Worm (Caenorhabditis elegans) whole organism, early embryonic: Measurements from ENCODE around the gene F10C2.7.

Source experiments
- B0310.2 ChIP-seq: sonication (generic microtip); optimal IDR thresholded peaks from 2 replicates; lab custom pipeline; 2016; ENCODE audit warnings: mild to moderate bottlenecking, missing genetic modification characterization, missing compliant biosample characterization
- F13C5.2 ChIP-seq: sonication (generic microtip); optimal IDR thresholded peaks from 2 replicates; lab custom pipeline; 2017; ENCODE audit warnings: mild to moderate bottlenecking, missing genetic modification characterization, inconsistent platforms, missing compliant biosample characterization
- aly-1 ChIP-seq: sonication (generic microtip); optimal IDR thresholded peaks from 2 replicates; lab custom pipeline; 2016; ENCODE audit warnings: missing genetic modification characterization, missing compliant biosample characterization
- ama-1 ChIP-seq: fragments of 150-350 bp; optimal IDR thresholded peaks from 2 replicates; lab custom pipeline; 2014
- ceh-13 ChIP-seq: fragments of 200-800 bp; sonication (Bioruptor generic); optimal IDR thresholded peaks from 2 replicates; lab custom pipeline; 2018; ENCODE audit warnings: mild to moderate bottlenecking, missing genetic modification characterization, missing compliant biosample characterization
- ceh-36 ChIP-seq: sonication (generic microtip); optimal IDR thresholded peaks from 2 replicates; lab custom pipeline; 2016; ENCODE audit warnings: missing genetic modification characterization, inconsistent platforms, missing compliant biosample characterization
- ets-7 ChIP-seq: sonication (generic microtip); optimal IDR thresholded peaks from 2 replicates; lab custom pipeline; 2016; ENCODE audit warnings: missing genotype, missing genetic modification characterization, missing compliant biosample characterization
- flt-1 ChIP-seq: fragments of 200-800 bp; sonication (Bioruptor generic); IDR thresholded peaks from 2 replicates; pipeline ENCODE4 v1.3.6; 2022; ENCODE audit warnings: missing genetic modification characterization, missing compliant biosample characterization
- hmbx-1 ChIP-seq: sonication (generic microtip); optimal IDR thresholded peaks from 2 replicates; lab custom pipeline; 2016; ENCODE audit warnings: mild to moderate bottlenecking, missing genetic modification characterization, missing compliant biosample characterization
- hmg-4 ChIP-seq: fragments of 200-800 bp; sonication (Bioruptor generic); optimal IDR thresholded peaks from 2 replicates; lab custom pipeline; 2018; ENCODE audit warnings: mild to moderate bottlenecking, missing genetic modification characterization, missing compliant biosample characterization
- hnd-1 ChIP-seq: sonication (generic microtip); optimal IDR thresholded peaks from 2 replicates; lab custom pipeline; 2016; ENCODE audit warnings: missing genetic modification characterization, missing compliant biosample characterization
- pes-1 ChIP-seq: fragments of 200-800 bp; sonication (Bioruptor generic); IDR thresholded peaks from 2 replicates; pipeline ENCODE4 v1.3.6; 2022; ENCODE audit warnings: missing genetic modification reagents, missing genetic modification characterization, missing compliant biosample characterization
- scrt-1 ChIP-seq: fragments of 200-800 bp; sonication (Bioruptor generic); IDR thresholded peaks from 2 replicates; pipeline ENCODE4 v1.3.6; 2022; ENCODE audit warnings: missing genetic modification characterization, missing compliant biosample characterization
- sea-1 ChIP-seq: fragments of 200-800 bp; sonication (Bioruptor generic); conservative IDR thresholded peaks from 2 replicates; pipeline ENCODE4 v1.3.6; 2022; ENCODE audit warnings: missing genetic modification characterization, missing compliant biosample characterization
- tbx-11 ChIP-seq: fragments of 200-800 bp; sonication (Bioruptor generic); IDR thresholded peaks from 2 replicates; pipeline ENCODE4 v1.3.6; 2022; ENCODE audit warnings: missing genetic modification characterization, missing compliant biosample characterization
- tbx-37 ChIP-seq: fragments of 200-800 bp; sonication (Bioruptor generic); conservative IDR thresholded peaks from 2 replicates; pipeline ENCODE4 v1.3.6; 2022; ENCODE audit warnings: missing genetic modification reagents, missing genetic modification characterization, missing compliant biosample characterization
- tra-4 ChIP-seq: sonication (generic microtip); optimal IDR thresholded peaks from 2 replicates; lab custom pipeline; 2017; ENCODE audit warnings: missing genetic modification characterization, missing compliant biosample characterization

Gene F10C2.7

ce11 chrV:12025683-12026082 is 28.0 kb upstream of the F10C2.7 start:
- no peak for TF ChIP-seq hnd-1 (tag; lab: Kevin White, UChicago)
- no peak for TF ChIP-seq hmbx-1 (tag; lab: Kevin White, UChicago)
- TF ChIP-seq ets-7 (tag; lab: Kevin White, UChicago), result no peak
- TF ChIP-seq tbx-37 (GFP tag; lab: Robert Waterston, UW), result no peak
- TF ChIP-seq ceh-13, result no peak
- TF ChIP-seq flt-1 (GFP tag; lab: Robert Waterston, UW), result no peak
- no peak for TF ChIP-seq aly-1 (tag; lab: Kevin White, UChicago)
- no peak for TF ChIP-seq ama-1 (lab: Kevin White, UChicago)
- TF ChIP-seq sea-1, result no peak
- TF ChIP-seq scrt-1, result no peak
- no peak for TF ChIP-seq B0310.2
- no peak for TF ChIP-seq pes-1 (GFP tag; lab: Robert Waterston, UW)
- TF ChIP-seq tra-4, result no peak
- TF ChIP-seq ceh-36 (tag; lab: Kevin White, UChicago), result no peak
- no peak for TF ChIP-seq F13C5.2 (tag; lab: Kevin White, UChicago)
- TF ChIP-seq hmg-4 (GFP tag; lab: Kevin White, UChicago), result no peak
- no peak for TF ChIP-seq tbx-11 (GFP tag; lab: Robert Waterston, UW)

- TF ChIP-seq tra-4 (no peak), flt-1 (GFP tag; lab: Robert Waterston, UW) (no peak), tbx-11 (GFP tag; lab: Robert Waterston, UW) (no peak), ama-1 (lab: Kevin White, UChicago) (no peak), aly-1 (tag; lab: Kevin White, UChicago) (no peak), pes-1 (GFP tag; lab: Robert Waterston, UW) (no peak), hmg-4 (GFP tag; lab: Kevin White, UChicago) (no peak), ceh-36 (tag; lab: Kevin White, UChicago) (no peak), hmbx-1 (tag; lab: Kevin White, UChicago) (no peak), scrt-1 (no peak), B0310.2 (no peak)
Observed at ce11 chrV:12026878-12027477, 26.7 kb upstream of the F10C2.7 start.

ce11 chrV:12028151-12028550 is 25.5 kb upstream of the F10C2.7 start:
- TF ChIP-seq scrt-1 (no peak), tbx-11 (GFP tag; lab: Robert Waterston, UW) (no peak), flt-1 (GFP tag; lab: Robert Waterston, UW) (no peak), aly-1 (tag; lab: Kevin White, UChicago) (no peak), ama-1 (lab: Kevin White, UChicago) (no peak), sea-1 (no peak), tbx-37 (GFP tag; lab: Robert Waterston, UW) (no peak), hmbx-1 (tag; lab: Kevin White, UChicago) (no peak), ets-7 (tag; lab: Kevin White, UChicago) (no peak), F13C5.2 (tag; lab: Kevin White, UChicago) (no peak), B0310.2 (no peak), tra-4 (no peak), ceh-36 (tag; lab: Kevin White, UChicago) (no peak), ceh-13 (no peak), hmg-4 (GFP tag; lab: Kevin White, UChicago) (no peak), hnd-1 (tag; lab: Kevin White, UChicago) (no peak)

ce11 chrV:12032060-12032459 is 21.6 kb upstream of the F10C2.7 start, which contains the start of gene pkc-1:
pkc-1 (minus strand) TSS chrV:12032160.
- TF ChIP-seq ceh-13 (no peak), flt-1 (GFP tag; lab: Robert Waterston, UW) (no peak), hnd-1 (tag; lab: Kevin White, UChicago) (no peak), scrt-1 (no peak), tbx-11 (GFP tag; lab: Robert Waterston, UW) (no peak)

ce11 chrV:12033841-12034240 is 19.9 kb upstream of the F10C2.7 start:
- TF ChIP-seq ceh-36 (tag; lab: Kevin White, UChicago) (no peak), tbx-37 (GFP tag; lab: Robert Waterston, UW) (no peak), B0310.2 (no peak), F13C5.2 (tag; lab: Kevin White, UChicago) (no peak), scrt-1 (no peak), hmbx-1 (tag; lab: Kevin White, UChicago) (no peak), ceh-13 (no peak), hmg-4 (GFP tag; lab: Kevin White, UChicago) (no peak), hnd-1 (tag; lab: Kevin White, UChicago) (no peak), ama-1 (lab: Kevin White, UChicago) (no peak), pes-1 (GFP tag; lab: Robert Waterston, UW) (no peak), tbx-11 (GFP tag; lab: Robert Waterston, UW) (no peak), sea-1 (no peak), ets-7 (tag; lab: Kevin White, UChicago) (no peak), tra-4 (no peak), aly-1 (tag; lab: Kevin White, UChicago) (no peak), flt-1 (GFP tag; lab: Robert Waterston, UW) (no peak)

ce11 chrV:12036129-12036528 is 17.6 kb upstream of the F10C2.7 start:
- no peak for TF ChIP-seq aly-1 (tag; lab: Kevin White, UChicago)
- TF ChIP-seq ceh-36 (tag; lab: Kevin White, UChicago), result no peak
- TF ChIP-seq ama-1 (lab: Kevin White, UChicago), result no peak
- no peak for TF ChIP-seq hmbx-1 (tag; lab: Kevin White, UChicago)
- TF ChIP-seq tbx-11 (GFP tag; lab: Robert Waterston, UW), result no peak
- no peak for TF ChIP-seq sea-1
- no peak for TF ChIP-seq pes-1 (GFP tag; lab: Robert Waterston, UW)
- TF ChIP-seq flt-1 (GFP tag; lab: Robert Waterston, UW), result no peak
- TF ChIP-seq hnd-1 (tag; lab: Kevin White, UChicago), result no peak
- no peak for TF ChIP-seq tra-4
- no peak for TF ChIP-seq hmg-4 (GFP tag; lab: Kevin White, UChicago)
- no peak for TF ChIP-seq B0310.2
- no peak for TF ChIP-seq ceh-13
- no peak for TF ChIP-seq scrt-1
- no peak for TF ChIP-seq F13C5.2 (tag; lab: Kevin White, UChicago)
- no peak for TF ChIP-seq tbx-37 (GFP tag; lab: Robert Waterston, UW)
- TF ChIP-seq ets-7 (tag; lab: Kevin White, UChicago), result no peak

ce11 chrV:12037889-12038288 is 15.8 kb upstream of the F10C2.7 start:
- TF ChIP-seq tbx-37 (GFP tag; lab: Robert Waterston, UW) (no peak), tra-4 (no peak), aly-1 (tag; lab: Kevin White, UChicago) (no peak), ets-7 (tag; lab: Kevin White, UChicago) (no peak), hmbx-1 (tag; lab: Kevin White, UChicago) (no peak), scrt-1 (no peak), ama-1 (lab: Kevin White, UChicago) (no peak), pes-1 (GFP tag; lab: Robert Waterston, UW) (no peak)
